Fruit fly (Drosophila melanogaster) S2 (cell line): ENCODE measurements around the gene pie.

Experiments used
- CG8478 ChIP-seq: fragments of >200 bp; optimal IDR thresholded peaks from 2 replicates; lab custom pipeline; 2018
- CTCF ChIP-seq, 2 experiments: fragments of >200 bp; optimal IDR thresholded peaks; 2 replicates each; lab custom pipeline; 2018

The pie gene

dm6 chr2L:10422643-10423606 lies at the start of gene pie, which contains the start of gene Wdfy2:
Gene pie (minus strand): TSS chr2L:10422780.
Gene Wdfy2 (plus strand): TSS chr2L:10423291.
- no peak for TF ChIP-seq CTCF (optimal IDR thresholded peaks at IDR 0.05; lab: Kevin White, UChicago)
- TF ChIP-seq CG8478, result no peak

- no peak for TF ChIP-seq CG8478
- TF ChIP-seq CTCF (optimal IDR thresholded peaks at IDR 0.05; lab: Kevin White, UChicago), result no peak
Observed at dm6 chr2L:10472257-10472656, 49.7 kb upstream of the pie start.

- TF ChIP-seq CG8478 (no peak), CTCF (optimal IDR thresholded peaks at IDR 0.05; lab: Kevin White, UChicago) (no peak)
Observed at dm6 chr2L:10470211-10470610, 47.6 kb upstream of the pie start.

- no peak for TF ChIP-seq CTCF (optimal IDR thresholded peaks at IDR 0.05; lab: Kevin White, UChicago)
- TF ChIP-seq CG8478, result no peak
Observed at dm6 chr2L:10468978-10469377, 46.4 kb upstream of the pie start.

- TF ChIP-seq CTCF (optimal IDR thresholded peaks at IDR 0.05; lab: Kevin White, UChicago) (no peak), CG8478 (no peak)
Observed at dm6 chr2L:10468388-10468787, 45.8 kb upstream of the pie start.

- TF ChIP-seq CG8478, result no peak
- no peak for TF ChIP-seq CTCF (optimal IDR thresholded peaks at IDR 0.05; lab: Kevin White, UChicago)
Observed at dm6 chr2L:10466865-10467270, 44.3 kb upstream of the pie start.

dm6 chr2L:10458979-10459378 lies 36.4 kb upstream of the pie start:
- TF ChIP-seq CTCF (optimal IDR thresholded peaks at IDR 0.05; lab: Kevin White, UChicago), result peak; percentile 81 to 83
- no peak for TF ChIP-seq CG8478

- TF ChIP-seq CG8478, result no peak
Observed at dm6 chr2L:10457191-10457899, 34.8 kb upstream of the pie start, which contains the start of the genes LManI and LManII. Gene LManI (minus strand): TSS chr2L:10457241. Gene LManII (plus strand): TSS chr2L:10457658.

- no peak for TF ChIP-seq CG8478
- no peak for TF ChIP-seq CTCF (optimal IDR thresholded peaks at IDR 0.05; lab: Kevin White, UChicago)
Observed at dm6 chr2L:10455944-10456520, 33.5 kb upstream of the pie start.

- TF ChIP-seq CG8478 (no peak), CTCF (optimal IDR thresholded peaks at IDR 0.05; lab: Kevin White, UChicago) (no peak)
Observed at dm6 chr2L:10452296-10452695, 29.7 kb upstream of the pie start, which contains the start of gene ppk10. Gene ppk10 (minus strand): TSS chr2L:10452396.

dm6 chr2L:10442048-10442790 lies 19.6 kb upstream of the pie start, which contains the start of gene loh:
Gene loh (plus strand): TSS chr2L:10442534.
- TF ChIP-seq CG8478 (no peak), CTCF (optimal IDR thresholded peaks at IDR 0.05; lab: Kevin White, UChicago) (no peak)

dm6 chr2L:10439174-10439573 lies 16.6 kb upstream of the pie start, which contains the start of gene Nse4:
Gene Nse4 (plus strand): TSS chr2L:10439440.
- TF ChIP-seq CG8478 (no peak), CTCF (optimal IDR thresholded peaks at IDR 0.05; lab: Kevin White, UChicago) (no peak)

dm6 chr2L:10437317-10437716 lies 14.7 kb upstream of the pie start, which contains the start of gene STUB1:
Gene STUB1 (plus strand): TSS chr2L:10437548.
- no peak for TF ChIP-seq CTCF (optimal IDR thresholded peaks at IDR 0.05; lab: Kevin White, UChicago)
- TF ChIP-seq CG8478, result no peak

dm6 chr2L:10435606-10436160 lies 13.1 kb upstream of the pie start, which contains the start of the genes TBC1D16 and holn1:
Gene TBC1D16 (minus strand): TSS chr2L:10435656.
Gene holn1 (plus strand): TSS chr2L:10435995.
- TF ChIP-seq CG8478 (no peak), CTCF (optimal IDR thresholded peaks at IDR 0.05; lab: Kevin White, UChicago) (no peak)
